Worm (Caenorhabditis elegans): ENCODE results near the gene dpy-4.

DNA sequence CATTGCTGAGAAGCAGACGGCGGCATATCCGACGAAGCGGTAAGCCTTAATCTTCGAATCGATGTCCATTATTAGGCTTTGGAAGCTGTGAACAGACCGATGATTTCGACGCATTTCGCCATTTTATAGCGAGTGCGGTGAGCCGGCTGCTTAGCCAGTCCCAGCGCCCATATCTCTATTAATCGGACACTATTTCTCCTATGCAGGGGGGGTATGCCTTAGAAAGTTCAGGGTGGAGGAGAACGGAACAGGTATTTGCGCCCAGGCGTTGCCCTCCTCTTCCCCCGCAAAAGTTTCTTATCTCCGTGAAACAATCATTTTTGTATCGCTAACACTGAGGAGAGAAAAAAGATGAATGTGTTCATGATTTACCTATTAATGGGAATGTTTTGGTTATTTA, at the start of gene dpy-4:
- TF ChIP-seq elt-3 (tag; optimal IDR thresholded peaks at IDR 0.05) (no peak), snpc-4 (tag; optimal IDR thresholded peaks at IDR 0.05) (no peak), nhr-12 (tag; optimal IDR thresholded peaks at IDR 0.05) (no peak), mab-5 (tag; optimal IDR thresholded peaks at IDR 0.05) (no peak), mep-1 (tag; optimal IDR thresholded peaks at IDR 0.05) (no peak), ztf-11 (tag; optimal IDR thresholded peaks at IDR 0.05) (no peak)
